Worm (Caenorhabditis elegans) whole organism, young adult: ENCODE data around the gene K09E4.1.

Source experiments
- B0336.3 ChIP-seq: fragments of 200-800 bp; sonication (Bioruptor generic); IDR thresholded peaks from 2 replicates; pipeline ENCODE4 v1.3.6; 2022; ENCODE audit warnings: missing genetic modification characterization, missing compliant biosample characterization
- atf-7 ChIP-seq: sonication (generic microtip); optimal IDR thresholded peaks from 2 replicates; lab custom pipeline; 2017; ENCODE audit warnings: mild to moderate bottlenecking, missing genetic modification characterization, missing compliant biosample characterization
- ceh-100 ChIP-seq: fragments of 200-800 bp; sonication (Bioruptor generic); IDR thresholded peaks from 2 replicates; pipeline ENCODE4 v1.3.6; 2022; ENCODE audit warnings: missing genetic modification reagents, missing genetic modification characterization, missing compliant biosample characterization
- gei-17 ChIP-seq: fragments of 200-800 bp; sonication (Bioruptor generic); optimal IDR thresholded peaks from 2 replicates; lab custom pipeline; 2018; ENCODE audit warnings: mild to moderate bottlenecking, missing genetic modification characterization, missing compliant biosample characterization
- hrde-1 ChIP-seq: sonication (generic microtip); optimal IDR thresholded peaks from 2 replicates; lab custom pipeline; 2016; ENCODE audit warnings: missing genetic modification characterization, mild to moderate bottlenecking, missing compliant biosample characterization, moderate library complexity, missing genotype, missing genetic modification reagents, borderline replicate concordance
- lsy-27 ChIP-seq: sonication (generic microtip); optimal IDR thresholded peaks from 2 replicates; lab custom pipeline; 2017; ENCODE audit warnings: missing genetic modification characterization, mild to moderate bottlenecking, missing compliant biosample characterization, antibody characterized with exemption, missing genotype, borderline replicate concordance; ENCODE audit not compliant: insufficient read depth
- mel-28 ChIP-seq: sonication (generic microtip); optimal IDR thresholded peaks from 2 replicates; lab custom pipeline; 2016; ENCODE audit warnings: borderline replicate concordance, mild to moderate bottlenecking, missing genetic modification characterization, missing compliant biosample characterization
- nhr-120 ChIP-seq: fragments of 200-800 bp; sonication (Bioruptor generic); IDR thresholded peaks from 2 replicates; pipeline ENCODE4 v1.3.6; 2022; ENCODE audit warnings: missing genetic modification characterization, missing compliant biosample characterization
- pbrm-1 ChIP-seq: fragments of 200-800 bp; sonication (Bioruptor generic); IDR thresholded peaks from 2 replicates; pipeline ENCODE4 v1.3.6; 2022; ENCODE audit warnings: missing genetic modification reagents, missing genetic modification characterization, missing compliant biosample characterization
- sptf-2 ChIP-seq: fragments of 200-800 bp; sonication (Bioruptor generic); optimal IDR thresholded peaks from 2 replicates; lab custom pipeline; 2018; ENCODE audit warnings: mild to moderate bottlenecking, missing genetic modification characterization, missing compliant biosample characterization

The K09E4.1 gene

DNA sequence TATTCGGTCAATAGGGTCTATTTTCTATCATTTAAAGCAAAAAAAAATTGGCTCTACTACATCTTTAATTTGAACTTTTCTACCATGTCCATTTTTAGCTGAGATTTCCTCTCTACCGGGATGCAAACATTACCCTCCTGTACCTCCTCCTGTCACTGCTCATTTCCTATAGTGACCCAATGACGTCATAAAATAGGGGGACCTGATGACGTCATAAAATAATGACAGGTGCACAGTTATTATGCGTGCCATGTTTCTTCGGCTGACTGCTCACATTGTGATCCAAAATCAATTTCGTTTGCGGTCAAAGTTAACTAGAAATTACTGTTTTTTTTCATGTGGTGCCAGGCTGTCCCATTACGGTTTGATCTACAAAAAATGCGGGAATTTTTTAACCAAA is 49.3 kb downstream of the K09E4.1 start:
- TF ChIP-seq hrde-1 (no peak), atf-7 (tag; lab: Kevin White, UChicago) (peak; percentile 6)
- TF ChIP-seq, all 124 proteins: peak for 1

DNA sequence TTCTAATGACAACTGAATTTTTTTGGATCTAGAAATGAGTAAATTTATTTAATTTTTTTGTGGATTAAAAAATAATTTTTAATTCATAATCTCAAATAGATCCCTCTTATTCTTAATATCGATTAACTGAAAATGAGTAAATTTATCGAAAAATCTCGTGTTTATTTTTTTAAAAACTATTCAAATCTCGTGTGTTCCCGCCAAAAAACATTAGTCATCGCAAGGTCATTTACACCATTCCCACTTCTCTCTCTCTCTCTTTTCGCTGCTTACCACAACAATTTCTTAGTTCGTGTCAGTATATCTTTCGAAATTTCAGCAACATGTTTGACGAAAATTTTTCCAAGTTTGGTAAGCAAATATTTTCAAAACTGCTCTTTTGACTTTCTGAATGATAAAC is 49.8 kb downstream of the K09E4.1 start:
- no peak for TF ChIP-seq gei-17 (GFP tag; lab: Kevin White, UChicago)
- TF ChIP-seq sptf-2, result no peak
- TF ChIP-seq mel-28 (tag; lab: Kevin White, UChicago), result no peak
- TF ChIP-seq B0336.3 (GFP tag; lab: Robert Waterston, UW), result no peak
- TF ChIP-seq nhr-120 (GFP tag; lab: Robert Waterston, UW), result no peak
- no peak for TF ChIP-seq hrde-1
- no peak for TF ChIP-seq lsy-27
- no peak for TF ChIP-seq ceh-100 (GFP tag; lab: Robert Waterston, UW)
- TF ChIP-seq pbrm-1 (GFP tag; lab: Robert Waterston, UW), result no peak
